Fruit fly (Drosophila melanogaster): ENCODE measurements around the gene mys.
A peak's percentile ranks its signal among the peaks of the same experiment; 100 is the strongest.

mys gene

DNA sequence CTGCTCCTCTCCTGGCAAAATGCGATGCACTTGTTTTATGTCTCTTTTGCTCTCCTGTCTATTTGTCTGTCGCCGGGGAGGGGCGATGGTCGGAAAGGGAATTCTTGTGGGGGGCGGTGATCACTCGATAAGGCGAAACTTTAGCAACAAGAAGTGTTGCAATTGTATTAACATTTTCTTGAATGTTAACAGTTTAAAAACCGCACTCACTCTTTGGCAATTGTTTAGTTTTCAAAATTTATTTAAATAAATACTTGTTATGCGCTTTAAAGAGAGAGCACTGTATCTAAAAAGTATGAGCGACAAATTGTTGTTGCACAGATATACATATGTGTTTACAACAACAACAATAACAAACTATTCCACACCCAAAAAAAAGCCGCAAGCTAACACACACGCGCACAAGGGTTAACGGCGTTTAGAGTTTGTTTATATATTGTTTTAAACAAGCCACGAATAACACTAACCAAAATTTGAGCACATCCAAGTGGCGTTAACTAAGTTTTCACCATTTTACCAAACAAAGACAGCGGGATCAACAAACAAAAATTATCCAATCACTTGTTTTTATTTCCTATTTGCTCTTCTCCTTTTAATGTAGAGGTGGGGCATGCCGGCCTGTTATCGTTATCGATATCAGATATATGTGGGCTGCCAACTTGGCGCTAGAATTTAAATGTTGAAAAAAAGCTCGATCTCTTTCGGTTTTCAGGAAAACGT lies 40.2 kb downstream of the mys start, which contains the start of gene CG2258 (continued):
- TF ChIP-seq Mes4 (GFP tag; optimal IDR thresholded peaks at IDR 0.05) (no peak), Camta (GFP tag; optimal IDR thresholded peaks at IDR 0.05) (no peak), nau (GFP tag; optimal IDR thresholded peaks at IDR 0.05) (peak; percentile 79), CG34422 (GFP tag; IDR thresholded peaks at IDR 0.05) (peak; percentile 89), repo (GFP tag; optimal IDR thresholded peaks at IDR 0.05) (peak; percentile 62), Antp (GFP tag; optimal IDR thresholded peaks at IDR 0.05) (no peak), Stat92E (GFP tag; optimal IDR thresholded peaks at IDR 0.05) (no peak), mam (GFP tag; optimal IDR thresholded peaks at IDR 0.05) (peak; percentile 17), CG9876 (GFP tag; optimal IDR thresholded peaks at IDR 0.05) (peak; percentile 38), CG7786 (GFP tag; optimal IDR thresholded peaks at IDR 0.05) (peak; percentile 72), CG3838 (GFP tag; optimal IDR thresholded peaks at IDR 0.05) (peak; percentile 15), CG11456 (GFP tag; IDR thresholded peaks at IDR 0.05) (peak; percentile 86), fru (optimal IDR thresholded peaks at IDR 0.05) (no peak), Oaz (GFP tag; IDR thresholded peaks at IDR 0.05) (peak; percentile 64; the same call in 1 of the 2 replicates), NK7.1 (GFP tag; optimal IDR thresholded peaks at IDR 0.05) (peak; percentile 51), CTCF (GFP tag; optimal IDR thresholded peaks at IDR 0.05) (peak; percentile 7), Vsx1 (GFP tag; optimal IDR thresholded peaks at IDR 0.05) (peak; percentile 67), ab (GFP tag; optimal IDR thresholded peaks at IDR 0.05) (peak; percentile 12), bowl (GFP tag; IDR thresholded peaks at IDR 0.05) (peak; percentile 68; the same call in 1 of the 2 replicates), Fer1 (GFP tag; optimal IDR thresholded peaks at IDR 0.05) (peak; percentile 83), CG12769 (tag; optimal IDR thresholded peaks at IDR 0.05) (peak; percentile 90), pros (GFP tag; optimal IDR thresholded peaks at IDR 0.05) (no peak), chinmo (GFP tag; IDR thresholded peaks at IDR 0.05; ENCODE audit: partially characterized antibody) (0 out of 4 replicates have a peak, but pooled peaks have one; percentile 29), Dp (GFP tag; optimal IDR thresholded peaks at IDR 0.05) (peak; percentile 82), CG12236 (GFP tag; optimal IDR thresholded peaks at IDR 0.05) (peak; percentile 15), Hey (tag; optimal IDR thresholded peaks at IDR 0.05) (peak; percentile 48), eyg (GFP tag; optimal IDR thresholded peaks at IDR 0.05) (peak; percentile 71), CG11247 (GFP tag; IDR thresholded peaks at IDR 0.05) (peak; percentile 84), pzg (GFP tag; optimal IDR thresholded peaks at IDR 0.05) (peak; percentile 31), CG4360 (GFP tag; IDR thresholded peaks at IDR 0.05) (peak; percentile 71), CG8388 (GFP tag; optimal IDR thresholded peaks at IDR 0.05) (peak; percentile 87), CG1529 (GFP tag; optimal IDR thresholded peaks at IDR 0.05) (peak; percentile 82), Pdp1 (GFP tag; optimal IDR thresholded peaks at IDR 0.05) (peak; percentile 33 to 35), cas (GFP tag; IDR thresholded peaks at IDR 0.05) (peak; percentile 72), pita (GFP tag; optimal IDR thresholded peaks at IDR 0.05) (no peak), gem (tag; optimal IDR thresholded peaks at IDR 0.05) (peak; percentile 91), gcm (GFP tag; optimal IDR thresholded peaks at IDR 0.05) (peak; percentile 70), CG33557 (GFP tag; optimal IDR thresholded peaks at IDR 0.05) (peak; percentile 46), CG8944 (GFP tag; optimal IDR thresholded peaks at IDR 0.05) (peak; percentile 71), CG17361 (GFP tag; IDR thresholded peaks at IDR 0.05) (peak; percentile 84), tap (tag; optimal IDR thresholded peaks at IDR 0.05) (peak; percentile 91), schlank (tag; optimal IDR thresholded peaks at IDR 0.05) (peak; percentile 59), CG12219 (GFP tag; optimal IDR thresholded peaks at IDR 0.05) (peak; percentile 86), CG2116 (GFP tag; optimal IDR thresholded peaks at IDR 0.05) (peak; percentile 28), Dref (GFP tag; IDR thresholded peaks at IDR 0.05) (peak; percentile 72), Eip74EF (GFP tag; optimal IDR thresholded peaks at IDR 0.05) (peak in 1 of 2 experiments; percentile 83), CG10321 (GFP tag; IDR thresholded peaks at IDR 0.05) (peak; percentile 47; the same call in 1 of the 2 replicates), CG17186 (GFP tag; optimal IDR thresholded peaks at IDR 0.05) (no peak), her (GFP tag; optimal IDR thresholded peaks at IDR 0.05) (peak; percentile 66), Jarid2 (GFP tag; optimal IDR thresholded peaks at IDR 0.05) (peak; percentile 44)
